Fruit fly (Drosophila melanogaster): ENCODE data around the gene CG42369.
A peak's percentile ranks its signal among the peaks of the same experiment; 100 is the strongest.

The CG42369 gene

DNA sequence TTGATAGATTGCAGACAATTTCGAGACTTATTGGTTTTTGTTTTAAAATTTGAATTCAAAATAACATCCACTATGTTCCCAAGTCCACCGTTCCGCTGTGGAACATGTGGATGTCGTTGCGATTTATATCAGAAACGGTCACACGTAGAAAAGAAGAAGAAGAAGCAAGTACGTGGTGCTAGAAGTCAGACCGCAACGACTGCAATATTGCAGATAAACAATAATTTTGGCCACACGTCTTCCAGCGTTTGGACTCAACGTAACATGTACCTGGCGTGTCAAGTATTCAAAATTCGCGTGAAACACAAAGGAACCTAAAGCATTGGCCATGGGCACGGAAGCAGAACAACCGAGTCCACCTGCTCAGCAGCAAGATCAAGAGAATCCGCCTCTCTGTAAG lies 27.1 kb upstream of the CG42369 start, which contains the start of gene Fic (continued):
- TF ChIP-seq E2f2 (GFP tag; IDR thresholded peaks at IDR 0.05) (peak; percentile 60), B-H1 (GFP tag; IDR thresholded peaks at IDR 0.05) (no peak), bowl (GFP tag; IDR thresholded peaks at IDR 0.05) (no peak), CG17912 (GFP tag; optimal IDR thresholded peaks at IDR 0.05) (no peak), CG32767 (GFP tag; IDR thresholded peaks at IDR 0.05) (no peak), CG7987 (GFP tag; optimal IDR thresholded peaks at IDR 0.05) (no peak), zfh1 (GFP tag; IDR thresholded peaks at IDR 0.05) (no peak), danr (GFP tag; IDR thresholded peaks at IDR 0.05) (no peak), Tbp (GFP tag; optimal IDR thresholded peaks at IDR 0.05) (no peak), MESR4 (GFP tag; optimal IDR thresholded peaks at IDR 0.05) (peak; percentile 85), ato (GFP tag; IDR thresholded peaks at IDR 0.05; ENCODE audit: partially characterized antibody) (no peak), oc (tag; optimal IDR thresholded peaks at IDR 0.05) (no peak), Dp (GFP tag; optimal IDR thresholded peaks at IDR 0.05) (peak; percentile 57), p53 (GFP tag; optimal IDR thresholded peaks at IDR 0.05) (no peak), unc-4 (GFP tag; IDR thresholded peaks at IDR 0.05; ENCODE audit: partially characterized antibody) (no peak), CG9797 (GFP tag; optimal IDR thresholded peaks at IDR 0.05) (peak; percentile 68), lov (optimal IDR thresholded peaks at IDR 0.05) (no peak), lov (GFP tag; IDR thresholded peaks at IDR 0.05) (0 out of 3 replicates have a peak, but pooled peaks have one; percentile 27), gcm (GFP tag; optimal IDR thresholded peaks at IDR 0.05) (no peak), CG10321 (GFP tag; IDR thresholded peaks at IDR 0.05) (no peak), Oaz (GFP tag; IDR thresholded peaks at IDR 0.05) (no peak), Opbp (GFP tag; IDR thresholded peaks at IDR 0.05; ENCODE audit: partially characterized antibody) (peak; percentile 35; the same call in 1 of the 3 replicates), Med (GFP tag) (peak; percentile 78), HmgD (GFP tag; optimal IDR thresholded peaks at IDR 0.05) (no peak), CG6254 (GFP tag; optimal IDR thresholded peaks at IDR 0.05) (no peak), pros (GFP tag; optimal IDR thresholded peaks at IDR 0.05) (no peak), Spps (tag; optimal IDR thresholded peaks at IDR 0.05) (no peak), CG34224 (GFP tag; IDR thresholded peaks at IDR 0.05; ENCODE audit: partially characterized antibody) (peak; percentile 22; the same call in 2 of the 3 replicates), CG9609 (GFP tag; optimal IDR thresholded peaks at IDR 0.05) (no peak), YL-1 (GFP tag; optimal IDR thresholded peaks at IDR 0.05) (peak; percentile 26), CG9727 (GFP tag; optimal IDR thresholded peaks at IDR 0.05) (no peak), ara (GFP tag; IDR thresholded peaks at IDR 0.05) (no peak), gt (GFP tag; IDR thresholded peaks at IDR 0.05) (no peak), CG12236 (GFP tag; optimal IDR thresholded peaks at IDR 0.05) (no peak), Lim3 (GFP tag; IDR thresholded peaks at IDR 0.05) (no peak), dysf (GFP tag; IDR thresholded peaks at IDR 0.05) (no peak), cas (GFP tag; IDR thresholded peaks at IDR 0.05) (no peak), CG7928 (GFP tag; optimal IDR thresholded peaks at IDR 0.05) (no peak), trem (tag; optimal IDR thresholded peaks at IDR 0.05) (peak; percentile 16), Neu2 (GFP tag; optimal IDR thresholded peaks at IDR 0.05; ENCODE audit: borderline replicate concordance) (no peak), amos (GFP tag; IDR thresholded peaks at IDR 0.05; ENCODE audit: partially characterized antibody) (no peak; the same call in 1 of the 2 replicates), Dref (GFP tag; IDR thresholded peaks at IDR 0.05) (no peak), ranshi (GFP tag; IDR thresholded peaks at IDR 0.05) (no peak), CG13624 (GFP tag; optimal IDR thresholded peaks at IDR 0.05) (no peak), Hsf (GFP tag; optimal IDR thresholded peaks at IDR 0.05) (no peak), CG10267 (tag; optimal IDR thresholded peaks at IDR 0.05) (no peak), z (GFP tag; IDR thresholded peaks at IDR 0.05) (no peak; the same call in 2 of the 3 replicates), Nf-YA (GFP tag; IDR thresholded peaks at IDR 0.05) (no peak), zf30C (GFP tag; optimal IDR thresholded peaks at IDR 0.05) (no peak), CG8924 (tag; optimal IDR thresholded peaks at IDR 0.05) (no peak), Sry-δ (GFP tag; optimal IDR thresholded peaks at IDR 0.05) (no peak), CG30020 (tag; optimal IDR thresholded peaks at IDR 0.05) (peak; percentile 12)

Data from whole organism, embryonic.